Worm (Caenorhabditis elegans): ENCODE data around the gene ceh-43.

ce11 chrIII:4494541-4495010 is 44.8 kb upstream of the ceh-43 start:
- TF ChIP-seq peb-1 (tag; optimal IDR thresholded peaks at IDR 0.05), result no peak
- peak; percentile 49 for TF ChIP-seq lin-13 (GFP tag; optimal IDR thresholded peaks at IDR 0.05)
- no peak for TF ChIP-seq nhr-12 (tag; optimal IDR thresholded peaks at IDR 0.05)
- no peak for TF ChIP-seq lin-11 (tag; optimal IDR thresholded peaks at IDR 0.05)
- no peak for TF ChIP-seq skn-1 (tag; optimal IDR thresholded peaks at IDR 0.05)
- TF ChIP-seq nhr-77 (tag; optimal IDR thresholded peaks at IDR 0.05), result no peak

Measured in whole organism, L2 larva.